Fruit fly (Drosophila melanogaster): ENCODE measurements around the gene Gyc89Db.

The Gyc89Db gene

DNA sequence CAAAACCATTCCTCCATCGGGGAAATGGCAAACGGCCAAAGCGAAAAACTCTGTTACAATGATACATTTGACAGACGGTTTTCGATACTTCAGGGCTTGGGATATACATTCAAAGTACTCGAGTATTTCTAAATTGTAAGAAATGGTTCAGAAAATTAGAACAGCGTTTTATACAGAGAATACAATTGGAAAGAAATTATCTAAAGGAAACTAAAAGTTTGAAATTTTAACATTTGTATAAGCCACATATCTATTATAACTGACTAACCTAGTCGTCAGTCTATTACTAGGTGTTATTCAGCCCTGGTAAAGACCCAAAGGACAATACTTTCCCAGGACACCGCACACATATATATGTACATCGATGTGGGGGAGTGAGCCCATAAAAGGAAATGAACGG lies 438 bp upstream of the Gyc89Db start (continued):
- TF ChIP-seq CG12104 (GFP tag; optimal IDR thresholded peaks at IDR 0.05): no peak
- TF ChIP-seq Jarid2 (GFP tag; optimal IDR thresholded peaks at IDR 0.05): no peak
- TF ChIP-seq CG2875 (GFP tag; optimal IDR thresholded peaks at IDR 0.05): no peak
- TF ChIP-seq lab (GFP tag; optimal IDR thresholded peaks at IDR 0.05): peak; percentile 68
- TF ChIP-seq E2f1 (GFP tag; IDR thresholded peaks at IDR 0.05): no peak
- TF ChIP-seq sens (GFP tag): peak; percentile 83
- no peak for TF ChIP-seq Chrac-16 (GFP tag; optimal IDR thresholded peaks at IDR 0.05)
- peak; percentile 67 for TF ChIP-seq CG7839 (tag; optimal IDR thresholded peaks at IDR 0.05)
- TF ChIP-seq CG12769 (tag; optimal IDR thresholded peaks at IDR 0.05): no peak
- no peak for TF ChIP-seq Oaz (GFP tag; IDR thresholded peaks at IDR 0.05)
- no peak for TF ChIP-seq slbo (GFP tag; IDR thresholded peaks at IDR 0.05)
- TF ChIP-seq CG9727 (GFP tag; optimal IDR thresholded peaks at IDR 0.05): peak; percentile 31
- TF ChIP-seq PHDP (tag; optimal IDR thresholded peaks at IDR 0.05): peak; percentile 44
- TF ChIP-seq ewg (GFP tag; optimal IDR thresholded peaks at IDR 0.05): no peak
- TF ChIP-seq da (GFP tag; optimal IDR thresholded peaks at IDR 0.05): no peak
- no peak for TF ChIP-seq CG11398 (GFP tag; optimal IDR thresholded peaks at IDR 0.05)
- peak; percentile 55 for TF ChIP-seq CG3281 (GFP tag; optimal IDR thresholded peaks at IDR 0.05)
- TF ChIP-seq CG33557 (GFP tag; optimal IDR thresholded peaks at IDR 0.05): no peak
- no peak for TF ChIP-seq zf30C (GFP tag; optimal IDR thresholded peaks at IDR 0.05)
- TF ChIP-seq pita (GFP tag; optimal IDR thresholded peaks at IDR 0.05): no peak
- no peak for TF ChIP-seq lbe (GFP tag; optimal IDR thresholded peaks at IDR 0.05)
- no peak for TF ChIP-seq CG6272 (GFP tag; IDR thresholded peaks at IDR 0.05)
- TF ChIP-seq CG30403 (GFP tag; optimal IDR thresholded peaks at IDR 0.05): peak; percentile 35
- no peak for TF ChIP-seq repo (GFP tag; optimal IDR thresholded peaks at IDR 0.05)
- no peak for TF ChIP-seq corto (GFP tag; optimal IDR thresholded peaks at IDR 0.05)
- no peak for TF ChIP-seq bigmax (GFP tag; optimal IDR thresholded peaks at IDR 0.05)
- TF ChIP-seq Opbp (GFP tag; IDR thresholded peaks at IDR 0.05; ENCODE audit: partially characterized antibody): no peak
- no peak for TF ChIP-seq maf-S (GFP tag; optimal IDR thresholded peaks at IDR 0.05)
- TF ChIP-seq CG1603 (tag; optimal IDR thresholded peaks at IDR 0.05): no peak
- no peak for TF ChIP-seq bbx (GFP tag; IDR thresholded peaks at IDR 0.05; ENCODE audit: partially characterized antibody)
- TF ChIP-seq sug (tag; optimal IDR thresholded peaks at IDR 0.05): peak; percentile 28
- no peak for TF ChIP-seq Dll (GFP tag; IDR thresholded peaks at IDR 0.05; ENCODE audit: partially characterized antibody)
- no peak for TF ChIP-seq Doc3 (GFP tag; IDR thresholded peaks at IDR 0.05; ENCODE audit: partially characterized antibody)
- TF ChIP-seq gcm (GFP tag; optimal IDR thresholded peaks at IDR 0.05): no peak
- no peak for TF ChIP-seq Bgb (GFP tag; IDR thresholded peaks at IDR 0.05; ENCODE audit: partially characterized antibody)
- TF ChIP-seq hb (GFP tag; IDR thresholded peaks at IDR 0.05; ENCODE audit: partially characterized antibody): no peak
- TF ChIP-seq CG1832 (GFP tag; optimal IDR thresholded peaks at IDR 0.05): no peak
- no peak for TF ChIP-seq CG3163 (GFP tag; optimal IDR thresholded peaks at IDR 0.05)
- TF ChIP-seq Xbp1 (GFP tag; optimal IDR thresholded peaks at IDR 0.05): peak; percentile 7
- TF ChIP-seq CG4360 (GFP tag; IDR thresholded peaks at IDR 0.05): no peak
- TF ChIP-seq pb (GFP tag; optimal IDR thresholded peaks at IDR 0.05): no peak
- peak; percentile 7 for TF ChIP-seq CG12155 (GFP tag; optimal IDR thresholded peaks at IDR 0.05)
- TF ChIP-seq tin (GFP tag; optimal IDR thresholded peaks at IDR 0.05): peak; percentile 20
- no peak for TF ChIP-seq CG30431 (GFP tag; optimal IDR thresholded peaks at IDR 0.05)
- no peak for TF ChIP-seq Hr3 (GFP tag; optimal IDR thresholded peaks at IDR 0.05)
- no peak for TF ChIP-seq trem (tag; optimal IDR thresholded peaks at IDR 0.05)
- no peak for TF ChIP-seq br (optimal IDR thresholded peaks at IDR 0.05)
- peak; percentile 47 for TF ChIP-seq CG13296 (GFP tag; optimal IDR thresholded peaks at IDR 0.05)
- peak; percentile 23 for TF ChIP-seq odd (GFP tag; optimal IDR thresholded peaks at IDR 0.05)
- TF ChIP-seq zfh2 (GFP tag; optimal IDR thresholded peaks at IDR 0.05): no peak
- TF ChIP-seq slp2 (GFP tag; optimal IDR thresholded peaks at IDR 0.05): no peak
- peak; percentile 45 for TF ChIP-seq CG10543 (GFP tag; optimal IDR thresholded peaks at IDR 0.05)

Data from whole organism, embryonic.